Worm (Caenorhabditis elegans): ENCODE data around the gene R12H7.4.

ce11 chrX:13242231-13242630 is 25.3 kb downstream of the R12H7.4 start, which contains the start of gene K08H2.5:
- no peak for TF ChIP-seq him-1 (tag; optimal IDR thresholded peaks at IDR 0.05)
- TF ChIP-seq W03F9.2 (tag; optimal IDR thresholded peaks at IDR 0.05), result no peak

All from whole organism, L4/young adult.